Worm (Caenorhabditis elegans) whole organism, late embryonic: ENCODE results near the gene srx-80.

Source experiments
- C38D4.7 ChIP-seq: fragments of 200-800 bp; sonication (Bioruptor generic); optimal IDR thresholded peaks from 2 replicates; lab custom pipeline; 2018; ENCODE audit warnings: mild to moderate bottlenecking, missing genetic modification characterization, moderate library complexity, missing compliant biosample characterization
- F13H6.1 ChIP-seq: sonication (generic microtip); optimal IDR thresholded peaks from 2 replicates; lab custom pipeline; 2016; ENCODE audit warnings: missing genetic modification characterization, missing compliant biosample characterization
- K02D7.2 ChIP-seq: sonication (generic microtip); optimal IDR thresholded peaks from 2 replicates; lab custom pipeline; 2017; ENCODE audit warnings: mild to moderate bottlenecking, missing genetic modification characterization, missing compliant biosample characterization
- K09A11.1 ChIP-seq: sonication (generic microtip); optimal IDR thresholded peaks from 2 replicates; lab custom pipeline; 2017; ENCODE audit warnings: antibody characterized with exemption, mild to moderate bottlenecking, missing genetic modification characterization, missing compliant biosample characterization; ENCODE audit not compliant: insufficient read depth
- T23F11.4 ChIP-seq: fragments of 200-800 bp; sonication (Bioruptor generic); optimal IDR thresholded peaks from 2 replicates; lab custom pipeline; 2018; ENCODE audit warnings: mild to moderate bottlenecking, missing genetic modification characterization, missing compliant biosample characterization
- ahr-1 ChIP-seq: sonication (generic microtip); optimal IDR thresholded peaks from 2 replicates; lab custom pipeline; 2016; ENCODE audit warnings: missing genetic modification characterization, missing compliant biosample characterization
- ama-1 ChIP-seq: fragments of 150-350 bp; optimal IDR thresholded peaks from 2 replicates; lab custom pipeline; 2014
- ceh-18 ChIP-seq: sonication (generic microtip); optimal IDR thresholded peaks from 2 replicates; lab custom pipeline; 2016; ENCODE audit warnings: missing genetic modification characterization, missing compliant biosample characterization
- ceh-19 ChIP-seq: fragments of 200-800 bp; sonication (Bioruptor generic); optimal IDR thresholded peaks from 2 replicates; lab custom pipeline; 2018; ENCODE audit warnings: mild to moderate bottlenecking, missing genetic modification characterization, missing compliant biosample characterization
- ceh-2 ChIP-seq: sonication (generic microtip); optimal IDR thresholded peaks from 2 replicates; lab custom pipeline; 2016; ENCODE audit warnings: missing genotype, missing genetic modification characterization, missing compliant biosample characterization
- ceh-22 ChIP-seq: sonication (generic microtip); optimal IDR thresholded peaks from 2 replicates; lab custom pipeline; 2017; ENCODE audit warnings: missing biosample characterization, missing genetic modification characterization
- ceh-24 ChIP-seq: sonication (generic microtip); optimal IDR thresholded peaks from 2 replicates; lab custom pipeline; 2016; ENCODE audit warnings: mild to moderate bottlenecking, missing genetic modification characterization, missing compliant biosample characterization
- ceh-31 ChIP-seq: sonication (generic microtip); optimal IDR thresholded peaks from 2 replicates; lab custom pipeline; 2016; ENCODE audit warnings: missing genetic modification characterization, missing compliant biosample characterization
- ceh-45 ChIP-seq: fragments of 200-800 bp; sonication (Bioruptor generic); IDR thresholded peaks from 2 replicates; pipeline ENCODE4 v1.3.6; 2022; ENCODE audit warnings: missing genetic modification reagents, missing genetic modification characterization, missing compliant biosample characterization
- ceh-48 ChIP-seq: sonication (generic microtip); optimal IDR thresholded peaks from 2 replicates; lab custom pipeline; 2016; ENCODE audit warnings: missing genetic modification characterization, inconsistent platforms, missing compliant biosample characterization
- ceh-6 ChIP-seq: fragments of 200-800 bp; sonication (Bioruptor generic); optimal IDR thresholded peaks from 2 replicates; lab custom pipeline; 2018; ENCODE audit warnings: mild to moderate bottlenecking, missing genetic modification characterization, missing compliant biosample characterization
- ceh-9 ChIP-seq: sonication (generic microtip); optimal IDR thresholded peaks from 2 replicates; lab custom pipeline; 2016; ENCODE audit warnings: mild to moderate bottlenecking, missing genetic modification characterization, inconsistent platforms, missing compliant biosample characterization
- che-1 ChIP-seq: sonication (generic microtip); optimal IDR thresholded peaks from 2 replicates; lab custom pipeline; 2016; ENCODE audit warnings: mild to moderate bottlenecking, missing genetic modification characterization, missing compliant biosample characterization
- dmd-4 ChIP-seq: sonication (generic microtip); optimal IDR thresholded peaks from 2 replicates; lab custom pipeline; 2016; ENCODE audit warnings: borderline replicate concordance, missing genetic modification characterization, missing compliant biosample characterization
- dve-1 ChIP-seq: sonication (generic microtip); optimal IDR thresholded peaks from 2 replicates; lab custom pipeline; 2017; ENCODE audit warnings: antibody characterized with exemption, mild to moderate bottlenecking, missing genetic modification characterization, missing compliant biosample characterization
- elt-4 ChIP-seq: sonication (generic microtip); optimal IDR thresholded peaks from 2 replicates; lab custom pipeline; 2016; ENCODE audit warnings: missing genetic modification characterization, missing compliant biosample characterization
- eyg-1 ChIP-seq: sonication (generic microtip); optimal IDR thresholded peaks from 2 replicates; lab custom pipeline; 2016; ENCODE audit warnings: missing genotype, missing genetic modification characterization, missing compliant biosample characterization
- fax-1 ChIP-seq: sonication (generic microtip); optimal IDR thresholded peaks from 2 replicates; lab custom pipeline; 2016; ENCODE audit warnings: missing genotype, missing genetic modification characterization, missing compliant biosample characterization
- fkh-10 ChIP-seq: fragments of 150-350 bp; optimal IDR thresholded peaks from 2 replicates; lab custom pipeline; 2014; ENCODE audit warnings: missing biosample characterization, missing genetic modification reagents, missing genetic modification characterization
- gmeb-2 ChIP-seq: sonication (generic microtip); optimal IDR thresholded peaks from 2 replicates; lab custom pipeline; 2016; ENCODE audit warnings: missing genetic modification characterization, inconsistent platforms, missing compliant biosample characterization
- hlh-13 ChIP-seq: fragments of 200-800 bp; sonication (Bioruptor generic); optimal IDR thresholded peaks from 2 replicates; lab custom pipeline; 2018; ENCODE audit warnings: mild to moderate bottlenecking, missing genetic modification characterization, missing compliant biosample characterization
- hlh-30 ChIP-seq: sonication (generic microtip); optimal IDR thresholded peaks from 2 replicates; lab custom pipeline; 2017; ENCODE audit warnings: antibody characterized with exemption, missing genetic modification characterization, missing compliant biosample characterization; ENCODE audit not compliant: insufficient read depth
- hlh-8 ChIP-seq: sonication (generic microtip); optimal IDR thresholded peaks from 2 replicates; lab custom pipeline; 2016; ENCODE audit warnings: missing genotype, missing genetic modification characterization, missing compliant biosample characterization
- lim-6 ChIP-seq: sonication (generic microtip); optimal IDR thresholded peaks from 2 replicates; lab custom pipeline; 2016; ENCODE audit warnings: missing genetic modification characterization, missing compliant biosample characterization
- lin-11 ChIP-seq: fragments of 200-800 bp; sonication (Bioruptor generic); optimal IDR thresholded peaks from 2 replicates; lab custom pipeline; 2018; ENCODE audit warnings: mild to moderate bottlenecking, missing genetic modification characterization, missing compliant biosample characterization
- madf-2 ChIP-seq: sonication (generic microtip); optimal IDR thresholded peaks from 2 replicates; lab custom pipeline; 2017; ENCODE audit warnings: missing genetic modification characterization, missing compliant biosample characterization
- mec-3 ChIP-seq: sonication (generic microtip); optimal IDR thresholded peaks from 2 replicates; lab custom pipeline; 2016; ENCODE audit warnings: borderline replicate concordance, missing genetic modification characterization, missing compliant biosample characterization
- nfya-1 ChIP-seq: sonication (generic microtip); optimal IDR thresholded peaks from 2 replicates; lab custom pipeline; 2017; ENCODE audit warnings: missing genetic modification characterization, mild to moderate bottlenecking, missing compliant biosample characterization, antibody characterized with exemption, moderate library complexity
- nhr-11 ChIP-seq: fragments of 150-350 bp; optimal IDR thresholded peaks from 2 replicates; lab custom pipeline; 2014; ENCODE audit warnings: missing biosample characterization, missing genetic modification characterization
- npax-4 ChIP-seq: sonication (generic microtip); optimal IDR thresholded peaks from 2 replicates; lab custom pipeline; 2016; ENCODE audit warnings: missing genetic modification characterization, missing compliant biosample characterization
- pag-3 ChIP-seq: sonication (generic microtip); optimal IDR thresholded peaks from 2 replicates; lab custom pipeline; 2016; ENCODE audit warnings: missing compliant biosample characterization, missing genetic modification characterization, borderline replicate concordance
- pat-9 ChIP-seq: fragments of 200-800 bp; sonication (Bioruptor generic); optimal IDR thresholded peaks from 2 replicates; lab custom pipeline; 2018; ENCODE audit warnings: mild to moderate bottlenecking, missing genetic modification characterization, moderate library complexity, missing compliant biosample characterization
- pha-2 ChIP-seq: sonication (generic microtip); optimal IDR thresholded peaks from 2 replicates; lab custom pipeline; 2017; ENCODE audit warnings: mild to moderate bottlenecking, missing genetic modification characterization, missing compliant biosample characterization
- pha-4 ChIP-seq: fragments of 150-350 bp; optimal IDR thresholded peaks from 2 replicates; lab custom pipeline; 2018; ENCODE audit warnings: missing biosample characterization, missing genetic modification reagents, missing genetic modification characterization
- pros-1 ChIP-seq: fragments of 150-350 bp; optimal IDR thresholded peaks from 2 replicates; lab custom pipeline; 2014; ENCODE audit warnings: missing biosample characterization, missing genetic modification reagents, missing genetic modification characterization
- ref-2 ChIP-seq: sonication (generic microtip); optimal IDR thresholded peaks from 2 replicates; lab custom pipeline; 2016; ENCODE audit warnings: missing genetic modification characterization, missing compliant biosample characterization
- sdc-2 ChIP-seq: sonication (generic microtip); optimal IDR thresholded peaks from 2 replicates; lab custom pipeline; 2016; ENCODE audit warnings: missing genotype, missing genetic modification characterization, missing compliant biosample characterization
- sox-2 ChIP-seq: fragments of 200-800 bp; sonication (Bioruptor generic); IDR thresholded peaks from 2 replicates; pipeline ENCODE4 v1.3.6; 2022; ENCODE audit warnings: missing genetic modification reagents, missing genetic modification characterization, missing compliant biosample characterization
- sox-4 ChIP-seq: sonication (generic microtip); optimal IDR thresholded peaks from 2 replicates; lab custom pipeline; 2017; ENCODE audit warnings: mild to moderate bottlenecking, missing genetic modification characterization, inconsistent platforms, missing compliant biosample characterization
- syd-9 ChIP-seq: sonication (generic microtip); optimal IDR thresholded peaks from 2 replicates; lab custom pipeline; 2016; ENCODE audit warnings: mild to moderate bottlenecking, missing genetic modification characterization, moderate library complexity, missing compliant biosample characterization
- tbx-7 ChIP-seq: sonication (generic microtip); optimal IDR thresholded peaks from 2 replicates; lab custom pipeline; 2016; ENCODE audit warnings: missing genotype, missing genetic modification characterization, missing compliant biosample characterization
- ttx-3 ChIP-seq: sonication (generic microtip); optimal IDR thresholded peaks from 2 replicates; lab custom pipeline; 2016; ENCODE audit warnings: missing genetic modification reagents, missing genetic modification characterization, missing compliant biosample characterization
- unc-3 ChIP-seq, 2 experiments: fragments of 200-800 bp in 1 of 2; sonication (Bioruptor generic) in 1 of 2; sonication (generic microtip) in 1 of 2; conservative IDR thresholded peaks in 1 of 2; optimal IDR thresholded peaks in 1 of 2; 2 replicates each; pipeline versions ENCODE4 v1.3.6 to Lab custom; 2016 to 2022; ENCODE audit warnings: missing compliant biosample characterization in 2 of 2, missing genetic modification characterization in 2 of 2, missing genetic modification reagents in 1 of 2
- unc-55 ChIP-seq: sonication (generic microtip); optimal IDR thresholded peaks from 2 replicates; lab custom pipeline; 2017; ENCODE audit warnings: missing biosample characterization, missing genetic modification reagents, missing genetic modification characterization
- unc-86 ChIP-seq: sonication (generic microtip); optimal IDR thresholded peaks from 2 replicates; lab custom pipeline; 2016; ENCODE audit warnings: missing genetic modification characterization, missing compliant biosample characterization
- zip-5 ChIP-seq: sonication (generic microtip); optimal IDR thresholded peaks from 2 replicates; lab custom pipeline; 2016; ENCODE audit warnings: missing genetic modification characterization, missing compliant biosample characterization
- ztf-16 ChIP-seq: sonication (generic microtip); optimal IDR thresholded peaks from 2 replicates; lab custom pipeline; 2017; ENCODE audit warnings: missing genetic modification characterization, missing compliant biosample characterization

srx-80 gene

DNA sequence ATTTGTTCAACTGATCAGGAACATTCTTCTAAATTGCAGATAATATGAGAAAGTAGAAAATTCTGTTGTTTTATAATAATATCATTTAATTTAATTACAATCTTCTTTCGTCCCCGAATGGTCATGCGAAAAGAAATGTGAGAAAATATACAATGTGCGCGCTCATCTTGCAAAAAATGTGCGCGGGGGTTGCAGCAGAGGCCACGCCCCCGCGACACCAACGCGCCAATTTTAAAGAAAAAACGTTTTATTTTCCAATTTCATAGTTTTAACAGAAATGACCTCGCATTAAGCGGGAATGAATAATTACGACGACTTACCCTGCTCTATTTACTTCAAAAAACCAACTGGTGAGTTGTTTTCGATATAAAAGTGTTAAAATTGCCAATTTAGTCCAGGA, 17.0 kb downstream of the srx-80 start, which contains the start of gene sas-5 (continued):
- TF ChIP-seq pag-3 (tag; lab: Kevin White, UChicago) (no peak), ceh-24 (peak; percentile 44), pat-9 (tag; lab: Kevin White, UChicago) (peak; percentile 74), gmeb-2 (tag; lab: Kevin White, UChicago) (peak; percentile 79), syd-9 (peak; percentile 62), madf-2 (peak; percentile 75), ref-2 (tag; lab: Kevin White, UChicago) (peak; percentile 73), ceh-45 (GFP tag; lab: Robert Waterston, UW) (peak; percentile 77), K02D7.2 (tag; lab: Kevin White, UChicago) (peak; percentile 57), ceh-9 (tag; lab: Kevin White, UChicago) (peak; percentile 40), tbx-7 (tag; lab: Kevin White, UChicago) (peak; percentile 21), fkh-10 (GFP tag; lab: Kevin White, UChicago) (peak; percentile 51), mec-3 (tag; lab: Kevin White, UChicago) (peak; percentile 8), hlh-30 (tag; lab: Kevin White, UChicago) (peak; percentile 13), F13H6.1 (tag; lab: Kevin White, UChicago) (peak; percentile 59), zip-5 (tag; lab: Kevin White, UChicago) (peak; percentile 66), ama-1 (lab: Kevin White, UChicago) (no peak), sox-4 (tag; lab: Kevin White, UChicago) (peak; percentile 88), elt-4 (tag; lab: Kevin White, UChicago) (no peak), ceh-6 (GFP tag; lab: Kevin White, UChicago) (peak; percentile 63), sdc-2 (no peak), ceh-19 (GFP tag; lab: Kevin White, UChicago) (peak; percentile 79), hlh-13 (GFP tag; lab: Kevin White, UChicago) (peak; percentile 5), ceh-2 (tag; lab: Kevin White, UChicago) (peak; percentile 78), dmd-4 (tag; lab: Kevin White, UChicago) (peak; percentile 71), ahr-1 (tag; lab: Kevin White, UChicago) (peak; percentile 62), nhr-11 (tag; lab: Kevin White, UChicago) (no peak), ceh-18 (no peak), lim-6 (tag; lab: Kevin White, UChicago) (peak; percentile 66), hlh-8 (tag; lab: Kevin White, UChicago) (peak; percentile 80), K09A11.1 (tag; lab: Kevin White, UChicago) (peak; percentile 79), C38D4.7 (peak; percentile 80), unc-86 (tag; lab: Kevin White, UChicago) (peak; percentile 83), che-1 (tag; lab: Kevin White, UChicago) (peak; percentile 83), npax-4 (tag; lab: Kevin White, UChicago) (peak; percentile 59), pha-4 (tag; lab: Kevin White, UChicago) (no peak), eyg-1 (tag; lab: Kevin White, UChicago) (peak; percentile 65), ceh-31 (tag; lab: Kevin White, UChicago) (peak; percentile 79), ttx-3 (tag; lab: Kevin White, UChicago) (peak; percentile 85), fax-1 (peak; percentile 83), unc-3 (GFP tag; conservative IDR thresholded peaks at IDR 0.05; lab: Robert Waterston, UW) (peak; percentile 61; the same call in 1 of the 2 replicates), unc-3 (tag; optimal IDR thresholded peaks at IDR 0.05; lab: Kevin White, UChicago) (peak; percentile 73), ztf-16 (tag; lab: Kevin White, UChicago) (peak; percentile 80), pha-2 (tag; lab: Kevin White, UChicago) (peak; percentile 62), dve-1 (tag; lab: Kevin White, UChicago) (peak; percentile 1), T23F11.4 (peak; percentile 60), pros-1 (tag; lab: Kevin White, UChicago) (peak; percentile 20), ceh-22 (tag; lab: Kevin White, UChicago) (no peak), unc-55 (GFP tag; lab: Kevin White, UChicago) (no peak), lin-11 (tag; lab: Kevin White, UChicago) (peak; percentile 66), ceh-48 (tag; lab: Kevin White, UChicago) (peak; percentile 17), nfya-1 (tag; lab: Kevin White, UChicago) (peak; percentile 79), sox-2 (GFP tag; lab: Robert Waterston, UW) (peak; percentile 35; the same call in 1 of the 2 replicates)
